Worm (Caenorhabditis elegans): ENCODE measurements around the gene cest-9.1.
A peak's percentile ranks its signal among the peaks of the same experiment; 100 is the strongest.

cest-9.1 gene

DNA sequence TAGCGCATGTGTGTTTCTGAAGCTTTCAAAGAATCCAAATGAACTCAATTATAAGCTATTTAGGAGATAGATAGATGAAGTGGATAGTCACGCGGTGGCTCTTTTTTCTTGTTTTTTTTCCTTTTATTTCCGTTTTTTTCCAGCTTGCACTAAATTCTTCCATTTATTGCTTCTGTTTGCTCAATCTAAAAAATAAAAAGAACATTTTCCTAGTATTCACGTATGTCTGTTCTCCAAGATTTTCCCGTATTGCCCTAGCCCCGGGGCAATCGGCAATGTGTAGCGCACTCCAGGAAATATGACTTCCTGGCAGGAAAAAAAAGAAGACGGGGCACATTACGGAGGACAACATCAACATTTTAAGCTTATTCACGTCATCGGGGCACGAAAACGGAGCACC is 24.1 kb upstream of the cest-9.1 start:
- TF ChIP-seq C38D4.7 (GFP tag; optimal IDR thresholded peaks at IDR 0.05) (no peak), ref-2 (tag; optimal IDR thresholded peaks at IDR 0.05) (no peak), nhr-232 (tag; optimal IDR thresholded peaks at IDR 0.05) (no peak), pat-9 (tag; optimal IDR thresholded peaks at IDR 0.05) (no peak), ceh-30 (tag; optimal IDR thresholded peaks at IDR 0.05) (no peak), che-1 (tag; optimal IDR thresholded peaks at IDR 0.05) (no peak), hlh-13 (GFP tag; optimal IDR thresholded peaks at IDR 0.05) (no peak)

DNA sequence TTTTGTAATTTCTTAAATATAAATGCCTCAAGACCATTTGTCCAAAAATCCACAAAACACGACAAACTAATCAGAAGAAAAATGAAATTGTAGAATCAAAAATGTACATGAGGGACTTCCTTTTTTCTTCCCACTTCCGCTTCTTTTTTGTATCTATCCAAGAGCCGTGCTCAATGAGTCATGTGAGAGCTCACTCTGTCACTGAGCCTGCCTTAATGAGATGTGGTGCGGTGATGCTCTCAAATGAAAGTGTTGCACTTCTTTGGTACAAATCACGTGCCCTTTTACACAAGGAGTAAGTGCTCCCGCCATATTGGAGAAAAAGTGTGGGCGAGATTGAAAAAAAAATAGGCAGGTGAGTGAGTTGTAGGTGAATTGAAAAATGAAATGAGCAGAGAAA is 21.6 kb upstream of the cest-9.1 start:
- TF ChIP-seq dmd-4 (tag; optimal IDR thresholded peaks at IDR 0.05; ENCODE audit: borderline replicate concordance) (no peak), ceh-22 (tag; optimal IDR thresholded peaks at IDR 0.05) (no peak), hlh-30 (tag; optimal IDR thresholded peaks at IDR 0.05; ENCODE audit: insufficient read depth) (peak; percentile 79), ceh-14 (tag; optimal IDR thresholded peaks at IDR 0.05) (peak; percentile 23), T23F11.4 (GFP tag; optimal IDR thresholded peaks at IDR 0.05) (no peak), unc-42 (tag; optimal IDR thresholded peaks at IDR 0.05) (peak; percentile 26), Y22D7AL.16 (tag; optimal IDR thresholded peaks at IDR 0.05) (no peak)

DNA sequence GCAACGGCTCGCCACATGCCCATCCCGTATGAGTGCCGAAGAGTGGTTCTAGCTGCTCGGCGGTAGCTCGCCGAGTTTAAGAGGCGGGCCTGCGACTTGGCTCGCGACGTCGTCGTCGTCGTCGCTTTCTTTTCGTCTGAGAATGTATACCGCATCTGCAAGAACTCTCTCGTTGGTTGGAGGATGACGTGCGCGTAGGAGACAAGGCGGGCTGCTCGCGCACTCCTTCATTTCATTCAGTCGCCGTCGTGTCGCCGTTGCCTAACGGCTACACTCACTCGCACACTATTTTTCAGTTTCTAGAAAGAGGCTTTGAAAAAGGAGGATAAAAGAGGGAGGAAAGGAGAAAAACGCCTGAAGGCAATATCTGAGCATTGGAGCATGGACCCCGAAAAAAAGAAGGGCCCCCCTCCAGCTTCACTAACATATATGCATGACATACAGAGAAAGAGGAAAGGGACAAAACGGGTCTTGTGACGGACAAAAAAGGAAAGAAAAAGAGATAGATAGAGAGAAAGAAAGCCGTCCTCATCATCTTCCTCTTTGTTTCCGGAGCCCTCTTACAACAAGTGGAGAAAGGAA is 20.4 kb upstream of the cest-9.1 start:
- TF ChIP-seq fkh-10 (GFP tag; optimal IDR thresholded peaks at IDR 0.05) (no peak), tbx-2 (tag; optimal IDR thresholded peaks at IDR 0.05) (peak; percentile 64), ceh-24 (tag; optimal IDR thresholded peaks at IDR 0.05) (no peak), tbx-7 (tag; optimal IDR thresholded peaks at IDR 0.05) (no peak), dve-1 (tag; optimal IDR thresholded peaks at IDR 0.05) (no peak), pax-1 (tag; optimal IDR thresholded peaks at IDR 0.05) (no peak), pat-9 (tag; optimal IDR thresholded peaks at IDR 0.05) (no peak), T23F11.4 (GFP tag; optimal IDR thresholded peaks at IDR 0.05) (no peak), ceh-14 (tag; optimal IDR thresholded peaks at IDR 0.05) (peak; percentile 40), hlh-30 (tag; optimal IDR thresholded peaks at IDR 0.05; ENCODE audit: insufficient read depth) (peak; percentile 41), hlh-6 (tag; optimal IDR thresholded peaks at IDR 0.05) (no peak), lim-6 (tag; optimal IDR thresholded peaks at IDR 0.05) (no peak), pha-4 (tag; optimal IDR thresholded peaks at IDR 0.05) (no peak), unc-42 (tag; optimal IDR thresholded peaks at IDR 0.05) (peak; percentile 54), elt-4 (tag; optimal IDR thresholded peaks at IDR 0.05) (no peak), ceh-22 (tag; optimal IDR thresholded peaks at IDR 0.05) (no peak), Y22D7AL.16 (tag; optimal IDR thresholded peaks at IDR 0.05) (no peak), unc-55 (GFP tag; optimal IDR thresholded peaks at IDR 0.05) (no peak), fkh-6 (tag; optimal IDR thresholded peaks at IDR 0.05) (no peak), unc-3 (GFP tag; conservative IDR thresholded peaks at IDR 0.05) (0 out of 2 replicates have a peak, but pooled peaks have one; percentile 26), unc-3 (tag; optimal IDR thresholded peaks at IDR 0.05) (no peak), rnt-1 (tag; optimal IDR thresholded peaks at IDR 0.05) (no peak), ceh-34 (tag; optimal IDR thresholded peaks at IDR 0.05) (peak; percentile 49), nhr-232 (tag; optimal IDR thresholded peaks at IDR 0.05) (no peak), nfya-1 (tag; optimal IDR thresholded peaks at IDR 0.05) (peak; percentile 9), madf-2 (tag; optimal IDR thresholded peaks at IDR 0.05) (peak; percentile 94), zip-5 (tag; optimal IDR thresholded peaks at IDR 0.05) (no peak), hlh-13 (GFP tag; optimal IDR thresholded peaks at IDR 0.05) (no peak), hlh-15 (tag; optimal IDR thresholded peaks at IDR 0.05) (no peak), nhr-11 (tag; optimal IDR thresholded peaks at IDR 0.05) (no peak), pqm-1 (tag; optimal IDR thresholded peaks at IDR 0.05) (no peak), gmeb-2 (tag; optimal IDR thresholded peaks at IDR 0.05) (no peak), C08G9.2 (tag; optimal IDR thresholded peaks at IDR 0.05) (peak; percentile 35), lin-11 (tag; optimal IDR thresholded peaks at IDR 0.05) (no peak), ceh-9 (tag; optimal IDR thresholded peaks at IDR 0.05) (no peak), odd-2 (tag; optimal IDR thresholded peaks at IDR 0.05) (no peak), sox-4 (tag; optimal IDR thresholded peaks at IDR 0.05) (peak; percentile 11), ceh-2 (tag; optimal IDR thresholded peaks at IDR 0.05) (no peak), hlh-8 (tag; optimal IDR thresholded peaks at IDR 0.05) (no peak), ets-4 (tag; optimal IDR thresholded peaks at IDR 0.05) (no peak), ref-2 (tag; optimal IDR thresholded peaks at IDR 0.05) (no peak), F13H6.1 (tag; optimal IDR thresholded peaks at IDR 0.05) (no peak), ceh-30 (tag; optimal IDR thresholded peaks at IDR 0.05) (no peak), fax-1 (tag; optimal IDR thresholded peaks at IDR 0.05) (no peak), elt-2 (tag; optimal IDR thresholded peaks at IDR 0.05) (no peak)
